Fruit fly (Drosophila melanogaster) whole organism, larva: ENCODE results near the gene CG16813.

ENCODE experiments used
- noc ChIP-seq: fragments of 200-800 bp; sonication (Bioruptor generic); optimal IDR thresholded peaks from 3 replicates; lab custom pipeline; 2019; ENCODE audit warnings: missing biosample characterization, mild to moderate bottlenecking, missing genetic modification characterization, moderate library complexity

Gene CG16813

DNA sequence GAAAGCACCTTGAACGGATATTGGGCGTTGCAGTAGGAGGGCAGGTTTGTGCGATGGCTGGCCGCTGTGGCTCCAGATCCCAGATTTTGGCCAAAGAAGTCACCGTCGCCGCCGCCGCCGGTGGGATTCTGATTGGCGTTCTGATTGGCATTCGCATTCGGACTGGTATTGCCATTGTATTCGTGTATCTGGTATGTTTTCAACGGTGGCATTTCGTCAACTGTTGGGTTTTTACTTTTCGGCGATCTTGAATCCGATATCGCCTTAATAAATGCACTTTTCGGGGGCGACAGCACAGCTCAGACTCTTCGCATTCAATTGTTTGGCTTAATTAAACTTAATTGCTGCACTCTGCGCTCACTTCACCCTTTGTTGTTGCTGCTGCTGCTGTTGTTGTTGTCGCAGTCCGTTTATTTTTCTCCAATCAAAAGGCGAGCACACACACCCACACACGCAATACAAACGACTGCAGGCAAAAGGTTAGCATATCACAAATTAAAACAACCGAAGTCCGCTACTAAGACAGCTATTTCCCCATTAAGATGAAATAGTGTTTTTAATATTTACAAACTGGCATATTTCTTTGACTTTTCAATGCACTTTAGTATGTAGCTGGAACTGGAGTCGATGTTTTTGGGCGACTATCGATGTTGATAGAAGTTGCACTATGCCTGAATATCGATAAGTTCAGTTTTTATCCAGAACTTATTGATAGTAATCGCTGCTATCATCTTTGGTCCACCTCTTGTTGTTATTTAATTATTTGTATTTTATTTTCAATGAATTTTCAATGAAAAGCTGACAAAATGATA lies 7.8 kb upstream of the CG16813 start, which contains the start of the genes CG9426 and mRF1:
CG9426 (minus strand) TSS at position 643 of the 812 bp plus-strand sequence.
mRF1 (plus strand) TSS at position 699 of the 812 bp plus-strand sequence.
- TF ChIP-seq noc (tag; lab: Kevin White, UChicago) = no peak

DNA sequence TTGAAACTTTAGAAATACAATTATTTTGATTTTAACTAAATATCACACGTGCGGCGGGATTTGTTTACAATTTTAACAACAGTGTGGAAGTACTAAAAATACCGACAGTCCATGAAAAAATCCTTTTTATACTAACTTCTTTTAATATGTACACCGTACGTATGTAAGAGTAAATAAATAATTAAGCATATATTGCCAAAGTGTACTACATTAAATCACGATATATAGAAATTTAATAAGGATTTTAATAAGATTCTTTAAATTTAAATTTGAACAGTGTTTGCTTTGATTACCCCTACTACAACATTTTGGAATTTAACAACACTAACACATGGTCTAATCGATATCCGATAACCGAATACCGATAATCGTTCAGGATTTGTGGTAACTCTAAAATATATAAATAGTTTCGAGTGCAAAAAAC lies 5.1 kb upstream of the CG16813 start, which contains the start of the genes Ski6 and CG16812:
Ski6 (minus strand) TSS at position 205 of the 424 bp plus-strand sequence.
CG16812 (plus strand) TSS at position 363 of the 424 bp plus-strand sequence.
- TF ChIP-seq noc (tag; lab: Kevin White, UChicago) = no peak

DNA sequence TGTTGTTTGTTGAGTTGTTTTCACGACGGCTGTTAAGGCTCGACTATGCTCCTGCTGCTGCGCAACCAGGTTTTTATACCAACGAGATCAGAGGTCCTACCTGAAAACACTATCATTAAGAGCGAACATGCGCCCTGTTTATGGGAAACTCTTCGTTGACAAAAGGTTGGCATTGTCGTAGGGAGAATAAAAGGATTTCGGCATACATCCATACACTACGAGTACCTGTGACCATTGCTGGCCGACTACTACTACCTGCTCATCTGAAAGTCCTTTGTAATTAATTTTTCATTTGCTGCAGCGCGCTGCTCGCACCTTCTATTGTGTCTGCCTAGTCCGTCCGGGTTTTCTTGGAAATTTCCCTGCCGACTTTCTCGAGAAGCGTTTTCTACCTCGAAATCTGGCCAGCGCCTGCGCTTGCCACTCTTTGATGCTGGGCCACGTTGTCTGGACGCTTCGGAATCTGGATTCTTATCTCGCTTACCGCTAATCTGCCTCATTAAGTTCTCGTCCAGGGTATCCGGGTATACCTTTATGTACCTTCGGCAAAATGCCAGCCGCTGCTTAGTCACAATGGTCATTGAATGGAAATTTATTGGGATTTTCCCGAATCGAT lies 2.0 kb upstream of the CG16813 start, which contains the start of gene CG15480:
CG15480 (minus strand) TSS at position 51 of the 616 bp plus-strand sequence.
- TF ChIP-seq noc (tag; lab: Kevin White, UChicago) = no peak

DNA sequence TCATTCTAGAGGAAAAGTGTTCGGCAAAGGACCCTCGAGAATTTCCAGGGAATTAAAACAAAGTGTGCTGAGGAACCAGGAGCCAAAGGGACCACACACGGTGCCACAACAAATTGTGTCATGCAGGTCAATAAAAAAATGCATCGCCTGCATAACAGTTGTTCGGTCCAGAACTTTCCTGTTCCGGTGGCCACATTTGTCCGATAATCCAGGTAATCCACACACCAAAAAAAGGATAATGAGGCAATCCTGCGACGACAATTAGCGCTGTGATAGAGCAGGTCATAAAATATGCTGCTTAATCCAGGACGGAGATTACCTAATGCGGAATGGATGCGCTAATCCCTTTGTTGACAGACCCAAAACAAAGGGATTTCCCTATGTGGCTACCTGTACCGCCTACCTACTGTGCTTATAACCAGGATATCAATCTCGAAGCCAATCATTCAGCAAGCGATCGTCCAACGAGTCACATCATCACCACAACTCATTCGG lies 2.1 kb downstream of the CG16813 start, which contains the start of gene CG16815:
CG16815 (plus strand) TSS at position 445 of the 495 bp plus-strand sequence.
- TF ChIP-seq noc (tag; lab: Kevin White, UChicago) = no peak

DNA sequence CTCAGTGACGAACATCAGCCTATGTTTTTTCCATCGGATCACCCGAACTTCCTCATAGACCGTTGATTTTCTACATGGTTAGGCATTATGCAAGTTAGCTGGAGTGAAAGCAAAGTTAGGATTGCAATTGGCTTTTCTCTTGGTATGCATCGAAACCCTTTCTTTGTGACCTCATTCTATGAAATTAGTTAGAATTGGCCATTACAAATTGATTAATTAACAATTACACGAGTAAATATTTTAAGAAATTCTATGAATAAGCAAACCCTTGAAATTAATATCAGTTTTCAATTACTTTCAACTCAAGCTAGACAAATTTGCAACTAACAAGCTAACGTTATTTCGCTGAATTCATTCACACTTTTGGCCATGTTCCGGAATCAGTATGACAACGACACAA lies 4.4 kb downstream of the CG16813 start, which contains the start of gene Prosalpha6T:
Prosalpha6T (plus strand) TSS at position 301 of the 400 bp plus-strand sequence.
- no peak for TF ChIP-seq noc (tag; lab: Kevin White, UChicago)

DNA sequence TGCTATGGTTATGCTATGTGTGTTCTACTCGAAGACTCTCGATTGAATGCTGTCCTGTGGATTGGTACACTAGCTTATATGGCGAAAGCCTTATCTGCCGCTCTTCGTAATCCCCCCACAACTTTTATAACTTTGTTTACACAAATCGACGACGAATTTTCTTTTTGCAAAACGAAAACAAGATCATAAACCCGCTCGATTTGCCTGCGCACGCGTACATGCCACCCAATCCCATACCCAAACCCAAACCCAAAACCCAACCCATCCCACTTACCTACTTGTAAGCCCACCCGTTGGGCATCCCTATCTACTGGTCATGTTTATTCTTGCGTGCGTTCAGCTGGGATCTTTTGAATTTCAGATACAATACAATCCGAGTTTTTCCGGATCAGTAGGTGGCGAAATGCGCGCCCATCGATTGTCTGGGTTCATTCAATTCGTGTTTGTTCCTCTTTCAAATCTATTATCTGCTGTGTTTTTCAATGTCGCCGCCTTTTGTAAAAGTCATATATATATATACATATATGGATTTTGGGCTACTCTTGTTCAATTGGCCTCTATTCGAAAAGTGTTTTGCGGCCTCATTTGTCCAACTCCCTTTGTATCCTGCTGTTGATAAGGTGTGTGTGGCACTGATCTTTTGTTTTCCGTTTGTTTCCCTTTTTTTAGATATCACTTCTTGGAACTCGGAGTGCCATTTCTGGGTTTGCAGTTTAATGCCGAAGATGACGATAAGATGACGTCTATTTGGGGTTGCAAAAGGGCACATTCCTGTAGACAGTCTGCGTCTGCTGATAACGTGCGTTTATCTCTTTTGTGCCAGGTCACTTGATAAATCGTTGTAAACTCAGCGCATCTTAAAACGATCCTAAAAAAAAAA lies 7.5 kb downstream of the CG16813 start, which contains the start of gene Mabi:
Mabi (minus strand) TSS at position 51 of the 880 bp plus-strand sequence.
- TF ChIP-seq noc (tag; lab: Kevin White, UChicago) = no peak

DNA sequence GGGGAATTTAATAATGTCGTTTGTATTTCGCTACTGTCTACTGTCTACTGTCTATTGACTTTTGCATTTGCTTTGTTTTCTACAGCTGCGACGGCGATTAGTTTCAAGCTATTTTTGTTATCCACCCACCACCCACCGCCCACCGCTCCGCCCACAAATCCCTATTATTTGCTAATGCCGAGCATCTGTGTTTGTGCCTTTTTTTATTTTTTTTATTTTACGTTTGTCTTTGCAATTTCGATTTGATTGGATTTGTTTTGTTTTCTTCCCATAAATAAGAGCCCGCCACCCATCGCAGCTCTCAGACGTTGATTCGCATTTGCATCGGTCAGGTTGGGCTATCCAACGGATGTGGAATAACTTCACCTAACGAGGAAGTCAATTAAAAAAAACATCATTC lies 8.9 kb downstream of the CG16813 start, which contains the start of gene Jhbp14:
Jhbp14 (plus strand) TSS at position 301 of the 400 bp plus-strand sequence.
- no peak for TF ChIP-seq noc (tag; lab: Kevin White, UChicago)

DNA sequence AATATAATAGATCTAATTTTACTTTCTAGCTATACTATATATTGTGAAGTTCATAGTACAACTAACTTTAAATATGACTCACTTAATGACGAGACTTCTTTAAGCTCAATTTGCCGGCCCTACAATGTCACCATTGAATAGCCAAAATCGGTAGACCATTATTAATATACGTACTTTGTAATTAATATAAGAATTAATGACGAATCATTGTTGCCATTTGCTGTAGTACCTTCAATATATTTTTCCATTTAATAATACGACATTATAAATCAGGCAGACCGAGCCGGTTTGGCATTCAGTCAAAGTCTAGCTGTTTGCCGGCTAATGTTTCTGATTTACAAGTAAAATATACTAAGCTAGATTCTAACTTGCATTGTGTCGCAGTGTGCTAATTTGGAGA lies 12.4 kb downstream of the CG16813 start, which contains the start of gene Jhbp13:
Jhbp13 (plus strand) TSS at position 301 of the 400 bp plus-strand sequence.
- TF ChIP-seq noc (tag; lab: Kevin White, UChicago) = no peak

DNA sequence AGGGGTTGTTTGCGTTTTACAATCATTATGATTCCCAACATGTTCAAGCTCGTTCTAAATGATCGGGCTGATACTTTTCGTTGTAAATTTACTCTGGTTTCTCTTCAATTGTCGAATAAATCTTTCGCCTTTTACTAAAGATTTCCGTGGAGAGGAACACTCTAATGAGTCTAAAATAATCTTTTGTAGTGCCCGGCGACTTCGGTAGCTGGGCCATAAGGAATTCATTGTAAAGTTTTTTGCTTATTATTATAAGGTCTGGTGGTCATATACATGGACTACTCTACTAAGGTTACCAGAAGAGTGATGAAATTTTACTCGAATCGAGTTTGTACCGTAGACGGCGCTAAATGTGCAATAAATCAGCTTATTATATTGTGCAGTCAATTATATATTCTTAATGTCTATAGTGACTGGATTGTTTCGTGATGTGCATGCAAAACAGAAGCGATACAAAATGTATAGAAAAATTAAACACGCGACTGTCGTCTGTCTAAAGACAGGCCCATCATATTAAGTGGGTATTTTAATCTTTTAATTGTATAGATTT lies 17.5 kb downstream of the CG16813 start:
- no peak for TF ChIP-seq noc (tag; lab: Kevin White, UChicago)

DNA sequence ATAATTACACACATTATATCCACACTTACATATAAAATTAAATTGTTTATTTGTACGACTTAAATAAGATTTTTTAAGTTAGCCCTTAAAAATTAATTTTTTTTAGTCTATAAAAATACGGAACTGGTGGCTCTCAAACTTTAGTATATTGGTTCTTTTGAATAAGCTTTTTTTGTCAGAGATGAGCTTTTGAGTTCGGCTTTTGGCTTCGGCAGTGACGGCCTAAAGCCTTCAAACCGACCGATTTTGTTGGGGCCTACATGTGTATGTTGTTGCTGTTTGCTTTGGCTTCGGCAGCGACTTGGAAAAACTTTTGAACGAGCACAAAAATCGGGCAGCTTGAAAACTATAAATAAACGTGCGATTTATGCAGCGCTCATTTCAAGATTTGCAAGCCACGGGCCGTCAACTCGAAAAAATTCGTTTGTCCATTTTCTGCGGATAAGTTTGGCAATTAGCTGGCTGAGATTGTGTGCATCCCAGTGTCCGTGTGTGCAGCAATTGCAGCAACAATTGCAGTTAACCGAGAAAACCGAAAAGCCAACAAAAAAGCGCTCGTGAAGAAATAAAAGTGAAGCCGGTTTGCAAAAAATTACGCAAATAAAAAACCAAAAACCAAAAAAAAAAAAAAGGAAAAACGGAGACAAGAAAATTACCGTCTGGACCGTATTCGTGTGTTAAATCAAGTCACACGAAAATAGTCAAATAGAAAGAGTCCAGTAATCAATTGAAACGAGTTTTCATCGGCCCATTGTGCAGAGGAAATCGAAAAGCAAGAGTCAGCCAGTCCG lies 18.7 kb downstream of the CG16813 start, which contains the start of gene CG16820:
CG16820 (plus strand) TSS at position 378 of the 791 bp plus-strand sequence.
- TF ChIP-seq noc (tag; lab: Kevin White, UChicago) = no peak

DNA sequence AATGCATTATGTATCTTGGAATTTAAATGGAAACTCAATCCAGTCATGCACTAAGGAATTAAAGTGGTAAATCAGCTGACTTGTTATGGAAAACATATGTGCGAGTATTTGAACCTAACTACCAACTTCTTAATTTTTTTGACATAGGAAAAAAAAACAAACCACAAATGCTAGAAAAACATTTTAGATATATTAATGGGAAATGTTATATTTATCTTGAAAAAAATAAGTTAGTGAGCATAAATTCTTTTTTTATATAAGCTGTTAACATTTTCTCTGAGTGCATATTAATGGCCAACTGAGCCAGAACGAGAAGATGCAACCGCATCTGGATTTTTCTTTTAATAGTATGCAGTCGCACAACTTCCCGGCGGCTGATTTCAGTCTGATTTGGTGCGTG lies 23.8 kb downstream of the CG16813 start:
- no peak for TF ChIP-seq noc (tag; lab: Kevin White, UChicago)

DNA sequence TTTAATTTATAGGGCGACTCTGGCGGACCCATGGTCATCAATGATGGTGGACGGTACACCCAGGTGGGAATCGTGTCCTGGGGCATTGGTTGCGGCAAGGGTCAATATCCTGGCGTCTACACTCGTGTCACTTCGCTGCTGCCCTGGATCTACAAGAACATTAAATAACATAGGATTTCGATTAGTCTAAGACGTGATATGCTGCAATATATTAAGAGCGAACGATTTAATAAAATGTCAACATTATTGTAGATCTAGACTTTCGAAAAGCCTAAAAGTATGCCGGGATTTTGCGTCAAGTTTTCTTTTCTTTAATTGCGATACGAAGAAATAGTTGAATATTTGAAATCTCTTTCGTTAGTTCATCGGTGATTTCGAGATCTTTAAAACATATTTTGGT lies 29.8 kb downstream of the CG16813 start, which contains the start of gene Naa20B:
Naa20B (plus strand) TSS at position 301 of the 400 bp plus-strand sequence.
- no peak for TF ChIP-seq noc (tag; lab: Kevin White, UChicago)

DNA sequence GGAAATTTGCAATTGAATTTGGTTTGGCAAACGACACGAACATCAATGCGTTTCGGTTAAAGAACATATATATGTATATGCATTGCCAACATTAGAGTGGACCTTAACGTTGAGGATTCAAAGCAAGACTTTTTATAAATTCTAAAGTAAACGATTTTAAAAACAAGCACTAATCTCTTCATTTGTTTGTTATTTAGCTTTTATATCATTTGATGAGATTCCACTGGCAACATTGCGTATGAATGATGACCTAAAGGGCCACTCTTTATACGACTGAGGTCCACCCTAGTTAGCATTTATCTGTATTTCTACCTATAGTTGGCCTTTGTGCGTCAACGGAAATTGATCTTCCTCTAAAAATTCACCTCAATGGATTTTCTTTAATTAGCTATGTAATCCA lies 31.4 kb downstream of the CG16813 start:
- TF ChIP-seq noc (tag; lab: Kevin White, UChicago) = no peak
